Worm (Caenorhabditis elegans): Measurements from ENCODE around the gene W01C8.1.

DNA sequence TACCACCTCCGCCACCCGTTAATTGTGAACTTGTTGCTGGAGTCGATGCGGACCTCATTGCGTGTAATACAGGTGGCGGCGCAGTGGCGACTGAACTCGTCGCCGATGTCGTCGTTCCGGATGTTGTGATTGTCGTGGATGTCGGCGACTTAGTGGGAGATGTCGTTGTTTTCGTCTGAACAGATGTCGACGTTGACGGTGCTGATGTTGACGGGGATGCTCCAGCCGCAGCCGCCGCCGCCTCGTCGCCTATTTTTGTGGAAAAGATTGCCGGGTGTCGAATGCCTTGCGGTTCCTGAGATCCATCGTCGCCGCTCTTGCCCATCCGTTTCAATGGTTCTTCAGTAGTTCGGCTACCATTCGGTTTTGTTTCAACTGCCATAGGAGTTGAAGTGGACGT lies 28.7 kb downstream of the W01C8.1 start:
- TF ChIP-seq flt-1 (GFP tag; IDR thresholded peaks at IDR 0.05) = no peak
- TF ChIP-seq ztf-29 (GFP tag; IDR thresholded peaks at IDR 0.05) = no peak
